Fruit fly (Drosophila melanogaster) whole organism, prepupa: ENCODE results near the gene CG33169.

Experiments
- CG34406 ChIP-seq: fragments of 200-800 bp; sonication (Bioruptor generic); optimal IDR thresholded peaks from 3 replicates; lab custom pipeline; 2016; ENCODE audit warnings: missing biosample characterization, missing genetic modification characterization
- Gug ChIP-seq: fragments of 200-800 bp; sonication (Bioruptor generic); IDR thresholded peaks from 2 replicates; pipeline ENCODE4 v1.3.6; 2022; ENCODE audit warnings: missing biosample characterization, missing genetic modification characterization
- OdsH ChIP-seq: fragments of 200-800 bp; sonication (Bioruptor generic); optimal IDR thresholded peaks from 3 replicates; lab custom pipeline; 2016; ENCODE audit warnings: missing biosample characterization, missing genetic modification characterization
- fd59A ChIP-seq: fragments of 200-800 bp; sonication (Bioruptor generic); optimal IDR thresholded peaks from 2 replicates; lab custom pipeline; 2017; ENCODE audit warnings: missing biosample characterization, mild to moderate bottlenecking, missing genetic modification characterization, missing genetic modification reagents
- spab ChIP-seq: fragments of 200-800 bp; sonication (Bioruptor generic); optimal IDR thresholded peaks from 2 replicates; lab custom pipeline; 2017; ENCODE audit warnings: missing biosample characterization, mild to moderate bottlenecking, missing genetic modification characterization, missing genetic modification reagents

DNA sequence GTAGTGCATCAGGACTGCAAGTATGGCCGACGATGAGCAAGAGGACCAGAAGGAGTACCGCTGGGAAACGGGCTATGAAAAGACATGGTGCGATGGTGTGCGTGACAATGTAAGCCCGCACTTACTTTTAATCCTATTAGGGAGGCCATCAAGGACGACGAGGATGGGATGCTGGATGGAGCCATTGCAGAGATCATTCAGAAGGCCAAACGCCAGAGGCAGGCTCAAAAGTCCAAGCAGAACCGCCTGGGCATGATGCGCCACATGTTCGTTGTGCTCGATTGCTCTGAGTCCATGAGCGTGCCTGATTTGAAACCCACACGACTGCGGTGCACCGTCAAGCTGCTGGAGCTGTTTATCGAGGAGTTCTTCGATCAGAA is 15.7 kb downstream of the CG33169 start:
- no peak for TF ChIP-seq Gug (GFP tag; lab: Robert Waterston, UW)
- no peak for TF ChIP-seq CG34406 (GFP tag; lab: Kevin White, UChicago)
- no peak for TF ChIP-seq fd59A
- no peak for TF ChIP-seq OdsH
- no peak for TF ChIP-seq spab (GFP tag; lab: Kevin White, UChicago)
